Fruit fly (Drosophila melanogaster) Kc167 (cell line): ENCODE measurements around the gene snk.

ENCODE experiments used
- Myc ChIP-seq: fragments of >200 bp; optimal IDR thresholded peaks from 2 replicates; lab custom pipeline; 2017; ENCODE audit warnings: missing external identifiers
- Sin3A ChIP-seq: fragments of >200 bp; optimal IDR thresholded peaks from 2 replicates; lab custom pipeline; 2018; ENCODE audit warnings: missing external identifiers
- h ChIP-seq: fragments of >200 bp; optimal IDR thresholded peaks from 3 replicates; lab custom pipeline; 2018; ENCODE audit warnings: missing external identifiers
- insv ChIP-seq: fragments of >200 bp; optimal IDR thresholded peaks from 3 replicates; lab custom pipeline; 2018; ENCODE audit warnings: missing external identifiers
- psq ChIP-seq: fragments of >200 bp; optimal IDR thresholded peaks from 2 replicates; lab custom pipeline; 2017; ENCODE audit warnings: missing external identifiers

DNA sequence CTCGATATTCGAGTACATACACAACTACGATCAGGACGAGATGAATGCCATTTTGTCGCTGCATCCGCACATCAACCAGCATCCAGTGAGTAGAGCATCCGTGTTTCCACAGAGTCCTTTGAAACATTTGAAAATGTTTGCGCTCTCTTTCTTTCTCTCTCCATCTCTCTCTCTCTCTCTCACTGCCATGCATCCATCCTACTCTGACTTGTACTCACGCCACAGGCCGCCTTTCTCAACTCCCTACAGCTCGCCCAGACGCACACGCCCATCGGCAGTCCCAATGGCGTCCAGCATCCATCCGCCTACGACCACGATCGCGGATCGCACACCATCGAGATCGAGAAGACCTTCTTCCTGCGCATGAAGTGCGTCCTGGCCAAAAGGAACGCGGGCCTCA, 32.0 kb upstream of the snk start:
- no peak for TF ChIP-seq Myc (lab: Kevin White, UChicago)
- TF ChIP-seq insv (lab: Kevin White, UChicago) = no peak
- TF ChIP-seq psq = no peak
- no peak for TF ChIP-seq Sin3A (lab: Kevin White, UChicago)
- TF ChIP-seq h (lab: Kevin White, UChicago) = no peak
